Fruit fly (Drosophila melanogaster) whole organism, adult: ENCODE data around the gene Edem1.

ENCODE experiments used
- CG12768 ChIP-seq: fragments of 200-800 bp; sonication (Bioruptor generic); optimal IDR thresholded peaks from 2 replicates; lab custom pipeline; 2017; ENCODE audit warnings: missing biosample characterization, missing genetic modification characterization, mild to moderate bottlenecking, moderate library complexity, missing genetic modification reagents
- CG33017 ChIP-seq: fragments of 200-800 bp; sonication (Bioruptor generic); optimal IDR thresholded peaks from 2 replicates; lab custom pipeline; 2018; ENCODE audit warnings: missing biosample characterization, mild to moderate bottlenecking, missing genetic modification characterization, moderate library complexity

- TF ChIP-seq CG33017 (tag; lab: Kevin White, UChicago) (no peak), CG12768 (GFP tag; lab: Kevin White, UChicago) (no peak)
These were observed 41.7 kb upstream of the Edem1 start for dm6 chrX:1950311-1950710.
